Worm (Caenorhabditis elegans) whole organism, midembryonic: ENCODE measurements around the gene lgc-26.

ENCODE experiments used
- T22C8.4 ChIP-seq: fragments of 200-800 bp; sonication (Bioruptor generic); IDR thresholded peaks from 2 replicates; pipeline ENCODE4 v1.3.6; 2022; ENCODE audit warnings: missing genetic modification characterization, missing compliant biosample characterization
- cog-1 ChIP-seq: sonication (generic microtip); optimal IDR thresholded peaks from 2 replicates; lab custom pipeline; 2016; ENCODE audit warnings: missing genetic modification characterization, missing compliant biosample characterization
- flt-1 ChIP-seq: fragments of 200-800 bp; sonication (Bioruptor generic); IDR thresholded peaks from 2 replicates; pipeline ENCODE4 v1.3.6; 2022; ENCODE audit warnings: missing genetic modification characterization, missing compliant biosample characterization
- klf-2 ChIP-seq: fragments of 200-800 bp; sonication (Bioruptor generic); conservative IDR thresholded peaks from 2 replicates; pipeline ENCODE4 v1.3.6; 2022; ENCODE audit warnings: missing genetic modification reagents, missing genetic modification characterization, missing compliant biosample characterization
- med-1 ChIP-seq: sonication (generic microtip); optimal IDR thresholded peaks from 2 replicates; lab custom pipeline; 2017; ENCODE audit warnings: missing genetic modification characterization, mild to moderate bottlenecking, missing compliant biosample characterization, antibody characterized with exemption, missing genetic modification reagents; ENCODE audit not compliant: insufficient read depth
- ref-1 ChIP-seq: fragments of 200-800 bp; sonication (Bioruptor generic); conservative IDR thresholded peaks from 2 replicates; pipeline ENCODE4 v1.3.6; 2022; ENCODE audit warnings: missing genetic modification reagents, missing genetic modification characterization, missing compliant biosample characterization
- tab-1 ChIP-seq: fragments of 200-800 bp; sonication (Bioruptor generic); IDR thresholded peaks from 2 replicates; pipeline ENCODE4 v1.3.6; 2022; ENCODE audit warnings: missing genetic modification characterization, missing compliant biosample characterization
- ztf-23 ChIP-seq: fragments of 200-800 bp; sonication (Bioruptor generic); IDR thresholded peaks from 2 replicates; pipeline ENCODE4 v1.3.6; 2022; ENCODE audit warnings: missing genetic modification reagents, missing genetic modification characterization, missing compliant biosample characterization
- ztf-29 ChIP-seq: fragments of 200-800 bp; sonication (Bioruptor generic); IDR thresholded peaks from 2 replicates; pipeline ENCODE4 v1.3.6; 2022; ENCODE audit warnings: missing genetic modification reagents, missing genetic modification characterization, missing compliant biosample characterization

Gene lgc-26

DNA sequence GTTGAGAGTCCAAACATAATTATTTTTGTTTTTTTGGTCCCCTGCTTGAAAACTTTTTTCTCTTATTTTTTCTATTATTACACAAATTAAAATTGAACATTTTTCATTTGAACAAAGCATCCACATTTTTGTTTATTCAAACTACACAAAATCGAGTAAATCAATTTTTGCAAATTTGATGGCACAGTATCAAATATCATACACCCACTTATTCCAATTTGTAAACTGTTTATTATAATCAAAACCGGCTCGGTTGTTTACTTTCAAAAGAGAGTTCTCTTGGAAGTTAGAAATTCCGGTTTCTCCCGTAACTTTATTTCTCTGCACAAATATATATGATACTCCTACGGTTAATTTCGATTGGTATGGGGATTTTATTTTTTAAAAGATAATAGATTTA lies at the start of gene lgc-26:
lgc-26 (plus strand) TSS at position 301 of the 400 bp plus-strand sequence.
- TF ChIP-seq med-1 (no peak), ztf-29 (GFP tag; lab: Robert Waterston, UW) (no peak), tab-1 (no peak), klf-2 (GFP tag; lab: Robert Waterston, UW) (no peak), ztf-23 (GFP tag; lab: Robert Waterston, UW) (no peak), T22C8.4 (no peak), cog-1 (tag; lab: Kevin White, UChicago) (no peak), ref-1 (GFP tag; lab: Robert Waterston, UW) (no peak), flt-1 (GFP tag; lab: Robert Waterston, UW) (no peak)

DNA sequence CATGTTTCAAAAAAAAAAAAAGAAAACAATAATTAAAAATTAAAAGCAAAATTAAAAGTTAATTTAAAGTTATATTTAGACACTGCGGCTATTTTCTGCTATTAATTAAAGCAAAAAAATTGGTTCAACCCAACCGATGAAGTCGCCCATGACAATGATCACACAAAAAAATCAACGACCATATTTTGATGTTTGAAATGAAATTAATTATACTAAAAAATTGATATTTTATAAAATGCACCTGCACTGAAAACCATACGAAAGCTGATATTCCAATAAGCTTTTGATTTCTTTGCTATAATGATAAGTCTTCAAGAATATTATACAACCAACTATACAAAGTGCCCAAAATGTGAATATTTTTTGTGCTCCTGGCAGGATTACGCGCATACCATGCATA lies 48.5 kb upstream of the lgc-26 start, which contains the start of gene srh-80:
srh-80 (plus strand) TSS at position 301 of the 400 bp plus-strand sequence.
- no peak for TF ChIP-seq flt-1 (GFP tag; lab: Robert Waterston, UW)
- TF ChIP-seq cog-1 (tag; lab: Kevin White, UChicago), result no peak
- no peak for TF ChIP-seq T22C8.4
- TF ChIP-seq klf-2 (GFP tag; lab: Robert Waterston, UW), result no peak
- TF ChIP-seq med-1, result no peak
- TF ChIP-seq ref-1 (GFP tag; lab: Robert Waterston, UW), result no peak
- TF ChIP-seq tab-1, result no peak
- TF ChIP-seq ztf-23 (GFP tag; lab: Robert Waterston, UW), result no peak
- TF ChIP-seq ztf-29 (GFP tag; lab: Robert Waterston, UW), result no peak

DNA sequence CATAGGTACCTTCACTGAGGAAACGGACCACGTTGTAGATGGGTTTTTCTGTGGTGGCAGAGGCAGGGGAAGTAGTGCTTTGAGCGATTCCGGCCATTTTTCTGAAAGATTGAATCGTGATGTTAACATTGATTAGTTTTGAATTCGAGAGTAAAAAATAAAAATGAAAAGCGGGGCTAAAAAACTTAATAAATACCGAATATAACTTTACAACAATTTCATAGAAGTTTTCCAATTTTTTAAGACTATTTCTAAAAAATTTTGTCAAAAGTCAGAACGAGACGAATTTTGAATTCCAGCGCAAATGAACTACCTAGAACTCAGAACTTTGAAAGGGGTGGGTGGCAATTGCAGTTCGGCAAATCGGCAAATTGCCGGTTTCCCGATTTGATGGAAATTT lies 33.5 kb upstream of the lgc-26 start, which contains the start of gene kin-33:
kin-33 (minus strand) TSS at position 101 of the 400 bp plus-strand sequence.
- TF ChIP-seq ref-1 (GFP tag; lab: Robert Waterston, UW), result no peak
- no peak for TF ChIP-seq T22C8.4
- no peak for TF ChIP-seq ztf-23 (GFP tag; lab: Robert Waterston, UW)
- TF ChIP-seq flt-1 (GFP tag; lab: Robert Waterston, UW), result no peak
- no peak for TF ChIP-seq med-1
- TF ChIP-seq tab-1, result no peak
- TF ChIP-seq cog-1 (tag; lab: Kevin White, UChicago), result no peak

DNA sequence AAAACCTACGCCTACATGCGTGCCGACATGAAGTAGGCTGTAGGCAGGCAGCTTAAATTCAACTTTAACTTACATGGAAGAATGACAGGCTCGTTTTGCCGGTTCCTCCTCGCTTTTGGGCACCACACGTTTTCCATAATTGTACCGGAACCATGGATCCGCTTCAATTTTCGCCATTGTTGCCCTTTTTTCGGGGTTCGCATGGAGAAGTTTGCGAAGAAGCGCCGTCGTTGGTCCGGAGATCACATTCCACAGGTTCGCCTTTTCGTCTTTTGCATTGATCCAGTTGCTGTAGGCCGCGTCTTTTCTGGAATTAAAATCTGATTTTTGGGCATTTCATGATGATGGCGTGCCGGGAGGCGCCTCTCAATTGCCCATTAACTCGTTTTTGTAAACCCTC lies 31.1 kb upstream of the lgc-26 start:
- TF ChIP-seq tab-1 (no peak), ztf-23 (GFP tag; lab: Robert Waterston, UW) (no peak), flt-1 (GFP tag; lab: Robert Waterston, UW) (no peak), klf-2 (GFP tag; lab: Robert Waterston, UW) (no peak), cog-1 (tag; lab: Kevin White, UChicago) (no peak), T22C8.4 (no peak), med-1 (no peak), ztf-29 (GFP tag; lab: Robert Waterston, UW) (no peak), ref-1 (GFP tag; lab: Robert Waterston, UW) (no peak)

DNA sequence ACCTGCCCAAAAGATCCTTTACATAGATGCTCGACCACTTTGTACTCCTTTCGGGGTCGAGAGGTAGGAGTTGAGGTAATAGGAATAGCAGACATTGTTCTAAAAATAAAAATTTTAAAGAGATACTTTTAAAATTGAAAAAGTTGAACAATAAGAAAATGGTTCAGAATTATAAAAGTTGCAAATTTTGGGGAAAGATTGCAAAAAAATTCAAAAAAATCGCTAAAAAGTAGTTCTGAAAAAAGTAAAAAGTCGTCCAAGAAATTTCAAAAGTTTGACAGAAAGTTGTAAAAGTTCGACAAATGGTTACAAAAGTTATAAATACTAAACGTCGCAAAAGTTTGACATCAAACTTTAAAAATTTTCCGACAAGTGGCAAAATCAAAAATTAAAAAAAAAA lies 30.0 kb upstream of the lgc-26 start, which contains the start of gene R02C2.1:
R02C2.1 (minus strand) TSS at position 101 of the 400 bp plus-strand sequence.
- no peak for TF ChIP-seq cog-1 (tag; lab: Kevin White, UChicago)
- TF ChIP-seq flt-1 (GFP tag; lab: Robert Waterston, UW), result no peak
- TF ChIP-seq ztf-29 (GFP tag; lab: Robert Waterston, UW), result no peak
- no peak for TF ChIP-seq ref-1 (GFP tag; lab: Robert Waterston, UW)
- TF ChIP-seq T22C8.4, result no peak
- no peak for TF ChIP-seq ztf-23 (GFP tag; lab: Robert Waterston, UW)
- no peak for TF ChIP-seq klf-2 (GFP tag; lab: Robert Waterston, UW)
- no peak for TF ChIP-seq tab-1

DNA sequence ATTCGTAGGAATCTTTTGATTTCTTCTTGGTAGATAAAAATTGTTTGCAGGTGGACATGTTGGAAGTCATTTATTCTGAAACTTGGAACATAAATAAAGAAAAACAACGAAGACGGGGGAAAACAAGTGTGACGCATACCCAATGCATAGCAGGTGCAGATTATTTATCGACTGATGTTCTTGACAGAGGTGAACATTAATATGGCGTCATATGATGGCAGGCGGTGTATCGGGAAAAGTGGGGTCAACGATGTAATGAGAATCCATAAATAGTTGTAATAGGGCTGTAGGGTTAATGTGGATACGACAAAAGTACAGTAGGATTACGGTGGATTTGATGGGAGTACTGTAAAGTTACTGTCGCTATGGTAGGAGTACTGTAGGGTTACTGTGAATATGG lies 27.8 kb upstream of the lgc-26 start, which contains the start of gene txt-2:
txt-2 (minus strand) TSS at position 214 of the 400 bp plus-strand sequence.
- no peak for TF ChIP-seq flt-1 (GFP tag; lab: Robert Waterston, UW)
- no peak for TF ChIP-seq cog-1 (tag; lab: Kevin White, UChicago)
- TF ChIP-seq T22C8.4, result no peak
- no peak for TF ChIP-seq ztf-29 (GFP tag; lab: Robert Waterston, UW)
- no peak for TF ChIP-seq tab-1
- TF ChIP-seq ztf-23 (GFP tag; lab: Robert Waterston, UW), result no peak

DNA sequence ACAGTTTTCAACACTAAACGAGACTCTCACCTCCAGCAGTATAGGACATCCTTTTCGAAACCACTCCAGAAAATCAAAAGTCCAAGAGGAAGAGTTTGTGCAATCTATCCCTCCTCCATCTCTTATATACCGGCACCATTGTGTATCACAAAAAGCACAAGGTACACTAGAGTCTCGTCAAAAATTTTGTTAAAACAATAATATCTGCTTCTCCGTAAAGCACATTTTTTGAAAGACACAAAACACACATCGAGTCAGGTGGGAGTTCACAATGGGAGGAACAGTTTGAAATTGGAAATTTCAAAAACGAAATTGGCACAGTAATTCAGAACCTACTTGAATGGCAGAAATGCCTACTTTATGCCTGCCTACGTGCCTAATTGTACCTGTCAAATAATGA lies 25.6 kb upstream of the lgc-26 start, which contains the start of gene R02C2.7:
R02C2.7 (minus strand) TSS at position 101 of the 400 bp plus-strand sequence.
- no peak for TF ChIP-seq tab-1
- TF ChIP-seq ztf-29 (GFP tag; lab: Robert Waterston, UW), result no peak
- TF ChIP-seq klf-2 (GFP tag; lab: Robert Waterston, UW), result no peak
- no peak for TF ChIP-seq ztf-23 (GFP tag; lab: Robert Waterston, UW)
- TF ChIP-seq cog-1 (tag; lab: Kevin White, UChicago), result no peak
- no peak for TF ChIP-seq ref-1 (GFP tag; lab: Robert Waterston, UW)
- no peak for TF ChIP-seq T22C8.4
- TF ChIP-seq flt-1 (GFP tag; lab: Robert Waterston, UW), result no peak

DNA sequence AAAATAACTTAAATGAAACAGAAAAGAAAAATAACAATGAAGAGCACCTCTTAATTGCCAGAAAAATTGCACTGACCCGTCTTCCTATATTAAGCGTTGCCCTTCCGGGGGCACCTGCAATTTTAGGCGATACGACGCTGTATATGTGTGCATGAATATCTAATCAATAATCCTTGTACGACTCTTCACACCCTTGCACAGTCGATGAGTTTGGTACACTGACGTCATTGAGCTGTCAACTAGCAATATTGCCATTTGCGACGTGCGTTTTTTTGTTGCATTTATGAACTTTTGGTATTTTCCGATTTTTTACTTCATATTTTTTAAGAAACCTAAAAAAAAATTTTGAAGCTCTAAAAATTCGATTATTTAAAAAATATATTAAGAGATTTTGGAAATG lies 22.0 kb upstream of the lgc-26 start, which contains the start of gene kin-34:
kin-34 (minus strand) TSS at position 101 of the 400 bp plus-strand sequence.
- no peak for TF ChIP-seq tab-1
- no peak for TF ChIP-seq ztf-29 (GFP tag; lab: Robert Waterston, UW)
- TF ChIP-seq ref-1 (GFP tag; lab: Robert Waterston, UW), result no peak
- no peak for TF ChIP-seq flt-1 (GFP tag; lab: Robert Waterston, UW)
- no peak for TF ChIP-seq T22C8.4
- TF ChIP-seq cog-1 (tag; lab: Kevin White, UChicago), result no peak
- TF ChIP-seq ztf-23 (GFP tag; lab: Robert Waterston, UW), result no peak
- no peak for TF ChIP-seq klf-2 (GFP tag; lab: Robert Waterston, UW)
- TF ChIP-seq med-1, result no peak

DNA sequence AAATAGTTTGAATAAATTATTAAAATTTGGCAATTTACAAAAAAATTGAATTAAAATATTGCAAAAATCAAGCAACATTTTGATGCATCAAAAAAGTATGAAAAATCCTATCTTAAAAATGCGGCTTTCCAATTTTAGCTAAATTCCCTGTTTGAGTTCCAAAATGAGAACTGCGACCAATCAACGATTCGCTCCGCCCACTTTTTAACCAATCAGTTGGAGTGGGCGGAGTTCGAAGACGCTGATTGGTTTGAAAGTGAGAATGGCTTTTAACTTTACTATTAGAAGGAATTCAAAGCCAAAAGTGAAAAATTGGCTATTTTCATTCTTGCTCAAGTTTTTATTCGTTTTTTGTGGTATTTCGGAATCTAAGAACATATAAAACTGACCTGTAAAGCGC lies 20.5 kb upstream of the lgc-26 start:
- TF ChIP-seq ztf-29 (GFP tag; lab: Robert Waterston, UW), result no peak
- no peak for TF ChIP-seq flt-1 (GFP tag; lab: Robert Waterston, UW)
- TF ChIP-seq ref-1 (GFP tag; lab: Robert Waterston, UW), result no peak
- TF ChIP-seq ztf-23 (GFP tag; lab: Robert Waterston, UW), result no peak

DNA sequence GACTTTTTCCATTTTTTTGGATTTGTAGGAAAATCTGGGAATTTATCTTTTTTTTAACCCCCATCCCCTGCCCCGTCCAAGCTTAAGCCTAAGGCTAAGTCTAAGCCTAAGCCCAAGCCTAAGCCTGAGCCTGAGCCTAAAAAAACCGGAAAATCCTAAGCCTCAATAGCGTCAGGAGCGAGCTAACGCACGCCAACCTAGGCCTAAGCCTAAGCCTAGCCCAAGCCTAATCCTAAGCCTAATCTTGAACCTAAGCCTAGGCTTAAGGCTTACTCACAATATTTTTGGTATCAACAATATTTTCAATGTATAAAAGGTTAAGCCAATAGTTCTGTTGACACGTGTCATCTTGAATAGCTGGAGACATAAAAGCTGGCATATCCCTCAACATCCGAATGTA lies 19.5 kb upstream of the lgc-26 start:
- TF ChIP-seq tab-1, result no peak
- no peak for TF ChIP-seq flt-1 (GFP tag; lab: Robert Waterston, UW)
- TF ChIP-seq med-1, result no peak
- no peak for TF ChIP-seq T22C8.4
- TF ChIP-seq ref-1 (GFP tag; lab: Robert Waterston, UW), result no peak
- no peak for TF ChIP-seq ztf-23 (GFP tag; lab: Robert Waterston, UW)
- no peak for TF ChIP-seq cog-1 (tag; lab: Kevin White, UChicago)
- no peak for TF ChIP-seq klf-2 (GFP tag; lab: Robert Waterston, UW)
- TF ChIP-seq ztf-29 (GFP tag; lab: Robert Waterston, UW), result no peak
